Fruit fly (Drosophila melanogaster): Measurements from ENCODE around the gene CG8679.
A peak's percentile ranks its signal among the peaks of the same experiment; 100 is the strongest.

- TF ChIP-seq CG12605 (GFP tag; IDR thresholded peaks at IDR 0.05) (no peak), fd96Ca (GFP tag; IDR thresholded peaks at IDR 0.05) (no peak), rn (GFP tag; IDR thresholded peaks at IDR 0.05) (no peak), CG9948 (tag; optimal IDR thresholded peaks at IDR 0.05) (no peak), Snoo (tag; optimal IDR thresholded peaks at IDR 0.05) (no peak), CG10348 (GFP tag; IDR thresholded peaks at IDR 0.05) (no peak), CG14655 (GFP tag; optimal IDR thresholded peaks at IDR 0.05) (no peak), EcR (GFP tag; optimal IDR thresholded peaks at IDR 0.05) (no peak), CG4496 (GFP tag; IDR thresholded peaks at IDR 0.05) (0 out of 3 replicates have a peak, but pooled peaks have one; percentile 26), CG17806 (tag; optimal IDR thresholded peaks at IDR 0.05) (no peak), Ets98B (GFP tag; IDR thresholded peaks at IDR 0.05) (no peak), CG8159 (tag; optimal IDR thresholded peaks at IDR 0.05) (no peak), gl (tag; optimal IDR thresholded peaks at IDR 0.05) (no peak), Pif1B (GFP tag; optimal IDR thresholded peaks at IDR 0.05) (no peak)
These were observed 39.2 kb downstream of the CG8679 start for dm6 chr2L:21179217-21179520.

Data from whole organism, pupa.